Worm (Caenorhabditis elegans): ENCODE measurements around the gene F55C9.11.

F55C9.11 gene

ce11 chrV:19351944-19352343 lies 42.5 kb upstream of the F55C9.11 start:
- TF ChIP-seq lin-29 (GFP tag; IDR thresholded peaks at IDR 0.05) = no peak
- no peak for TF ChIP-seq saeg-2 (GFP tag; IDR thresholded peaks at IDR 0.05)
- no peak for TF ChIP-seq Y75B8A.6 (GFP tag; IDR thresholded peaks at IDR 0.05)
- no peak for TF ChIP-seq rbr-2 (tag; optimal IDR thresholded peaks at IDR 0.05)
- no peak for TF ChIP-seq cey-2 (tag; optimal IDR thresholded peaks at IDR 0.05; ENCODE audit: borderline replicate concordance, insufficient read depth)
- TF ChIP-seq dve-1 (tag; optimal IDR thresholded peaks at IDR 0.05; ENCODE audit: insufficient read depth) = no peak
- TF ChIP-seq lim-7 (GFP tag; IDR thresholded peaks at IDR 0.05) = no peak
- no peak for TF ChIP-seq nhr-48 (tag; optimal IDR thresholded peaks at IDR 0.05)
- TF ChIP-seq snpc-1.2 (GFP tag; IDR thresholded peaks at IDR 0.05) = no peak
- TF ChIP-seq T26A8.4 (GFP tag; IDR thresholded peaks at IDR 0.05) = no peak
- no peak for TF ChIP-seq madf-5 (GFP tag; IDR thresholded peaks at IDR 0.05)
- no peak for TF ChIP-seq F26F4.8 (GFP tag; conservative IDR thresholded peaks at IDR 0.05)
- TF ChIP-seq lin-13 (GFP tag; optimal IDR thresholded peaks at IDR 0.05) = no peak
- no peak for TF ChIP-seq daf-8 (GFP tag; IDR thresholded peaks at IDR 0.05)
- no peak for TF ChIP-seq ZK337.2 (GFP tag; IDR thresholded peaks at IDR 0.05)
- no peak for TF ChIP-seq ceh-82 (tag; optimal IDR thresholded peaks at IDR 0.05)
- TF ChIP-seq daf-12 (tag; optimal IDR thresholded peaks at IDR 0.05) = no peak
- no peak for TF ChIP-seq tra-1 (GFP tag; IDR thresholded peaks at IDR 0.05)
- TF ChIP-seq fkh-10 (GFP tag; optimal IDR thresholded peaks at IDR 0.05) = no peak
- no peak for TF ChIP-seq mes-2 (tag; optimal IDR thresholded peaks at IDR 0.05; ENCODE audit: poor library complexity, severe bottlenecking)

- TF ChIP-seq lin-13 (GFP tag; optimal IDR thresholded peaks at IDR 0.05) = no peak
- no peak for TF ChIP-seq hmg-1.1 (GFP tag; IDR thresholded peaks at IDR 0.05)
- TF ChIP-seq ceh-28 (tag; optimal IDR thresholded peaks at IDR 0.05) = peak; percentile 62
- TF ChIP-seq egl-27 (tag; optimal IDR thresholded peaks at IDR 0.05) = no peak
These were observed 27.8 kb upstream of the F55C9.11 start for ce11 chrV:19337333-19337732.

ce11 chrV:19329263-19329662 lies 19.8 kb upstream of the F55C9.11 start, which contains the start of gene fbxb-65:
TSS of gene fbxb-65 (plus strand) at chrV:19329563.
- peak in 1 of 2 experiments; percentile 13 for TF ChIP-seq unc-62 (GFP tag; optimal IDR thresholded peaks at IDR 0.05 in 1 of 2)
- TF ChIP-seq unc-62 (tag; optimal IDR thresholded peaks at IDR 0.05) = no peak
- no peak for TF ChIP-seq zfp-2 (tag; optimal IDR thresholded peaks at IDR 0.05)

ce11 chrV:19325436-19325835 lies 15.9 kb upstream of the F55C9.11 start:
- TF ChIP-seq jun-1 (tag; optimal IDR thresholded peaks at IDR 0.05) = no peak
- no peak for TF ChIP-seq R02D3.7 (tag; optimal IDR thresholded peaks at IDR 0.05)
- no peak for TF ChIP-seq F44E2.7 (GFP tag; IDR thresholded peaks at IDR 0.05)
- peak; percentile 77 for TF ChIP-seq aha-1 (tag)
- TF ChIP-seq lim-7 (GFP tag; IDR thresholded peaks at IDR 0.05) = 0 out of 2 replicates have a peak, but pooled peaks have one; percentile 37
- no peak for TF ChIP-seq unc-130 (GFP tag; optimal IDR thresholded peaks at IDR 0.05)

- no peak for TF ChIP-seq ztf-7 (tag; optimal IDR thresholded peaks at IDR 0.05)
- no peak for TF ChIP-seq aha-1 (tag)
- TF ChIP-seq F37D6.2 (tag; optimal IDR thresholded peaks at IDR 0.05) = no peak
- TF ChIP-seq arid-1 (GFP tag; conservative IDR thresholded peaks at IDR 0.05) = no peak
- TF ChIP-seq nhr-48 (tag; optimal IDR thresholded peaks at IDR 0.05) = no peak
- no peak for TF ChIP-seq ceh-32 (tag; optimal IDR thresholded peaks at IDR 0.05; ENCODE audit: poor library complexity)
- no peak for TF ChIP-seq hlh-30 (tag; optimal IDR thresholded peaks at IDR 0.05; ENCODE audit: insufficient read depth)
- no peak for TF ChIP-seq Y105C5A.15 (GFP tag; IDR thresholded peaks at IDR 0.05)
- TF ChIP-seq daf-8 (GFP tag; IDR thresholded peaks at IDR 0.05) = no peak
- no peak for TF ChIP-seq mxl-2 (GFP tag; conservative IDR thresholded peaks at IDR 0.05)
- TF ChIP-seq ceh-82 (tag; optimal IDR thresholded peaks at IDR 0.05) = no peak
- TF ChIP-seq madf-5 (GFP tag; IDR thresholded peaks at IDR 0.05) = no peak
- no peak for TF ChIP-seq unc-62 (GFP tag; optimal IDR thresholded peaks at IDR 0.05 in 1 of 2)
- no peak for TF ChIP-seq unc-62 (tag; optimal IDR thresholded peaks at IDR 0.05)
- TF ChIP-seq nhr-10 (tag; optimal IDR thresholded peaks at IDR 0.05) = no peak
- no peak for TF ChIP-seq nhr-42 (GFP tag; IDR thresholded peaks at IDR 0.05)
- no peak for TF ChIP-seq ces-1 (GFP tag; optimal IDR thresholded peaks at IDR 0.05)
- TF ChIP-seq ceh-44 (GFP tag; IDR thresholded peaks at IDR 0.05) = no peak
- TF ChIP-seq dmd-9 (GFP tag; IDR thresholded peaks at IDR 0.05) = no peak
- no peak for TF ChIP-seq lin-29 (GFP tag; IDR thresholded peaks at IDR 0.05)
These were observed 12.9 kb upstream of the F55C9.11 start, which contains the start of gene C43D7.4 for ce11 chrV:19322387-19322786. TSS of gene C43D7.4 (minus strand) at chrV:19322487.
